Worm (Caenorhabditis elegans): ENCODE results near the gene ugt-4.

ce11 chrV:12749558-12749957 is 45.6 kb downstream of the ugt-4 start:
- no peak for TF ChIP-seq lir-3 (tag; optimal IDR thresholded peaks at IDR 0.05; ENCODE audit: poor library complexity)
- TF ChIP-seq skn-1 (tag; optimal IDR thresholded peaks at IDR 0.05): no peak
- no peak for TF ChIP-seq ceh-82 (tag; optimal IDR thresholded peaks at IDR 0.05)
- no peak for TF ChIP-seq nhr-237 (tag; optimal IDR thresholded peaks at IDR 0.05)
- TF ChIP-seq elt-2 (tag; optimal IDR thresholded peaks at IDR 0.05): no peak
- no peak for TF ChIP-seq ztf-4 (tag; optimal IDR thresholded peaks at IDR 0.05)
